Worm (Caenorhabditis elegans) whole organism, L2 larva: Measurements from ENCODE around the gene K10H10.6.

Experiments used
- F13H6.1 ChIP-seq: sonication (generic microtip); optimal IDR thresholded peaks from 2 replicates; lab custom pipeline; 2016; ENCODE audit warnings: missing genetic modification characterization, missing compliant biosample characterization
- R02D3.7 ChIP-seq: fragments of 150-350 bp; optimal IDR thresholded peaks from 2 replicates; lab custom pipeline; 2014; ENCODE audit warnings: missing biosample characterization, missing genetic modification characterization
- Y55F3AM.14 ChIP-seq: fragments of 200-800 bp; sonication (Bioruptor generic); optimal IDR thresholded peaks from 2 replicates; lab custom pipeline; 2018; ENCODE audit warnings: mild to moderate bottlenecking, missing genetic modification characterization, missing compliant biosample characterization
- ZK546.5 ChIP-seq: sonication (generic microtip); optimal IDR thresholded peaks from 2 replicates; lab custom pipeline; 2017; ENCODE audit warnings: missing biosample characterization, missing genetic modification characterization
- alr-1 ChIP-seq: fragments of 150-350 bp; optimal IDR thresholded peaks from 2 replicates; lab custom pipeline; 2014; ENCODE audit warnings: missing biosample characterization, missing genetic modification characterization
- aly-2 ChIP-seq: fragments of 150-350 bp; optimal IDR thresholded peaks from 2 replicates; lab custom pipeline; 2014; ENCODE audit warnings: missing biosample characterization, missing genetic modification characterization
- ama-1 ChIP-seq: fragments of 150-350 bp; optimal IDR thresholded peaks from 2 replicates; lab custom pipeline; 2018; ENCODE audit warnings: inconsistent platforms
- blmp-1 ChIP-seq: sonication (generic microtip); optimal IDR thresholded peaks from 2 replicates; lab custom pipeline; 2017; ENCODE audit warnings: missing genetic modification characterization, mild to moderate bottlenecking, missing compliant biosample characterization, antibody characterized with exemption, moderate library complexity; ENCODE audit not compliant: insufficient read depth
- ceh-16 ChIP-seq: fragments of 150-350 bp; optimal IDR thresholded peaks from 2 replicates; lab custom pipeline; 2014; ENCODE audit warnings: missing biosample characterization, missing genetic modification characterization
- ceh-82 ChIP-seq: fragments of 150-350 bp; optimal IDR thresholded peaks from 2 replicates; lab custom pipeline; 2014; ENCODE audit warnings: missing biosample characterization, missing genetic modification characterization
- crh-2 ChIP-seq: sonication (generic microtip); optimal IDR thresholded peaks from 2 replicates; lab custom pipeline; 2017; ENCODE audit warnings: missing biosample characterization, missing genetic modification characterization
- dmd-4 ChIP-seq: sonication (generic microtip); optimal IDR thresholded peaks from 2 replicates; lab custom pipeline; 2017; ENCODE audit warnings: missing biosample characterization, missing genetic modification characterization
- elt-1 ChIP-seq: fragments of 150-350 bp; optimal IDR thresholded peaks from 2 replicates; lab custom pipeline; 2014; ENCODE audit warnings: missing biosample characterization, missing genetic modification characterization
- elt-3 ChIP-seq: sonication (generic microtip); optimal IDR thresholded peaks from 2 replicates; lab custom pipeline; 2017; ENCODE audit warnings: missing biosample characterization, missing genetic modification characterization
- fos-1 ChIP-seq: fragments of 150-350 bp; optimal IDR thresholded peaks from 2 replicates; lab custom pipeline; 2014; ENCODE audit warnings: missing biosample characterization, missing genetic modification characterization
- lin-13 ChIP-seq: fragments of 150-350 bp; optimal IDR thresholded peaks from 2 replicates; lab custom pipeline; 2014; ENCODE audit warnings: missing biosample characterization, missing genetic modification reagents, missing genetic modification characterization
- lsy-2 ChIP-seq, 2 experiments: fragments of 150-350 bp in 1 of 2; sonication (generic microtip) in 1 of 2; optimal IDR thresholded peaks; 2 replicates each; lab custom pipeline; 2014 to 2017; ENCODE audit warnings: missing biosample characterization in 2 of 2, missing genetic modification characterization in 2 of 2
- mab-5 ChIP-seq: fragments of 150-350 bp; optimal IDR thresholded peaks from 2 replicates; lab custom pipeline; 2014; ENCODE audit warnings: missing biosample characterization, missing genetic modification characterization
- mbf-1 ChIP-seq: sonication (generic microtip); optimal IDR thresholded peaks from 2 replicates; lab custom pipeline; 2017; ENCODE audit warnings: missing biosample characterization, missing genetic modification characterization
- nhr-11 ChIP-seq: fragments of 150-350 bp; optimal IDR thresholded peaks from 2 replicates; lab custom pipeline; 2014; ENCODE audit warnings: missing biosample characterization, missing genetic modification characterization
- nhr-12 ChIP-seq: fragments of 150-350 bp; optimal IDR thresholded peaks from 2 replicates; lab custom pipeline; 2014; ENCODE audit warnings: missing biosample characterization, missing genetic modification characterization
- nhr-129 ChIP-seq: fragments of 150-350 bp; optimal IDR thresholded peaks from 2 replicates; lab custom pipeline; 2014; ENCODE audit warnings: missing biosample characterization, missing genetic modification characterization
- nhr-21 ChIP-seq: fragments of 150-350 bp; optimal IDR thresholded peaks from 2 replicates; lab custom pipeline; 2014; ENCODE audit warnings: missing biosample characterization, missing genetic modification characterization
- nhr-23 ChIP-seq: fragments of 150-350 bp; optimal IDR thresholded peaks from 2 replicates; lab custom pipeline; 2014; ENCODE audit warnings: missing biosample characterization, missing genetic modification reagents, missing genetic modification characterization
- nhr-237 ChIP-seq: fragments of 150-350 bp; optimal IDR thresholded peaks from 2 replicates; lab custom pipeline; 2014; ENCODE audit warnings: missing biosample characterization, missing genetic modification characterization
- nhr-25 ChIP-seq: fragments of 150-350 bp; sonication (generic microtip); optimal IDR thresholded peaks from 3 replicates; lab custom pipeline; 2014; ENCODE audit warnings: missing biosample characterization, missing genetic modification characterization
- nhr-6 ChIP-seq: fragments of 150-350 bp; optimal IDR thresholded peaks from 2 replicates; lab custom pipeline; 2014; ENCODE audit warnings: missing biosample characterization, missing genetic modification characterization
- peb-1 ChIP-seq: fragments of 150-350 bp; optimal IDR thresholded peaks from 2 replicates; lab custom pipeline; 2014; ENCODE audit warnings: missing biosample characterization, missing genetic modification characterization
- sem-4 ChIP-seq: fragments of 150-350 bp; optimal IDR thresholded peaks from 2 replicates; lab custom pipeline; 2014; ENCODE audit warnings: missing biosample characterization, missing genetic modification reagents, missing genetic modification characterization
- sma-3 ChIP-seq: sonication (generic microtip); optimal IDR thresholded peaks from 2 replicates; lab custom pipeline; 2016; ENCODE audit warnings: missing genetic modification reagents, missing genetic modification characterization, missing compliant biosample characterization
- sma-9 ChIP-seq, 2 experiments: fragments of 150-350 bp in 1 of 2; sonication (generic microtip) in 1 of 2; optimal IDR thresholded peaks; 2 replicates each; lab custom pipeline; 2014 to 2016; ENCODE audit warnings: missing genetic modification characterization in 2 of 2, mild to moderate bottlenecking in 1 of 2, missing biosample characterization in 1 of 2, missing compliant biosample characterization in 1 of 2, missing genetic modification reagents in 1 of 2, moderate library complexity in 1 of 2
- snpc-4 ChIP-seq: fragments of 150-350 bp; optimal IDR thresholded peaks from 2 replicates; lab custom pipeline; 2014; ENCODE audit warnings: missing biosample characterization, missing genetic modification characterization
- unc-55 ChIP-seq: fragments of 150-350 bp; sonication (generic microtip); optimal IDR thresholded peaks from 3 replicates; lab custom pipeline; 2014; ENCODE audit warnings: missing biosample characterization, missing genetic modification reagents, missing genetic modification characterization
- unc-62 ChIP-seq: fragments of 150-350 bp; optimal IDR thresholded peaks from 2 replicates; lab custom pipeline; 2014; ENCODE audit warnings: missing biosample characterization, missing genetic modification reagents, missing genetic modification characterization

Gene K10H10.6

DNA sequence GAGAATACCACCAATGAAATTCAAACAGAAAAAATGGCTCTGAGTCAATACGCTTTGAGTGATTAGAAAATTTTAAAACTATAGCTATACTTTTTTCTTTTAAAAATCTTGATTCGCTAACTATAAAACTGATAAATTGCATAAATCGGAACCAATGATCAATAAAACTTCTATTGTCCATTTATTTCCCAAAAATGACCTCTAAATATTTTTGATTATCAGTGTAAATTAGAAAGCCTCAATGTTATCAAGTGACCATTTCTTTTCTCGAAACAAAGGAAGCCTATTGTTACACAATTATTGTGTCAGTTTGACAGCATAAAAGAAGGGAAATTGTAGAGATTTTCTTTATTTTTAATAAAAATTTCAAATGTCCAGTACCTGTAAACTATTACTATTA, 3.0 kb upstream of the K10H10.6 start, which contains the start of gene K10H10.4:
TSS of gene K10H10.4 (plus strand) at position 301 of the 400 bp plus-strand sequence.
- TF ChIP-seq lin-13 (GFP tag; lab: Kevin White, UChicago) (no peak), nhr-25 (tag; lab: Kevin White, UChicago) (no peak)

DNA sequence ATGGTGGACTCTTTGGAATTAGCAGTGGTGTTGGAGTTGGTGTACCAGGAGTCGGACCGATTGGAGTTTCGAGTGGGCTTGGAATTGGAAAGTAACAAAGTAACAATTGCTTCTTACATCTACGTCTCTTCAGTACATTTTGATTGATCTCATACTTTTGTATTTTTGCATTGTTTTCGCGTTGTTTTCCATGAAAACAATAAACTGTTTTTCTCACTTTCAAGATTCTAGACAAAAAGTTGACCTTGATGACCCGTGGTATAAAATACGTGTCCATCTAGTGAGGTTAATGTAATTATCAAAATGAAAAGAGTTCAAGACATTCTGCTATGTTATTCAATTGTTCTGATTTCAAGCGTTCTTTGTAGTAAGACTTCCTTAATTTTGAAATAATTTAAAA, 1.6 kb upstream of the K10H10.6 start, which contains the start of gene K10H10.5:
TSS of gene K10H10.5 (plus strand) at position 301 of the 400 bp plus-strand sequence.
- TF ChIP-seq sma-3 (GFP tag; lab: Kevin White, UChicago): no peak
- TF ChIP-seq Y55F3AM.14 (GFP tag; lab: Kevin White, UChicago): no peak
- no peak for TF ChIP-seq ceh-82 (tag; lab: Kevin White, UChicago)
- no peak for TF ChIP-seq R02D3.7 (tag; lab: Kevin White, UChicago)
- no peak for TF ChIP-seq elt-1 (tag; lab: Kevin White, UChicago)
- no peak for TF ChIP-seq crh-2 (tag; lab: Kevin White, UChicago)
- no peak for TF ChIP-seq blmp-1 (tag; lab: Kevin White, UChicago)
- TF ChIP-seq dmd-4 (tag; lab: Kevin White, UChicago): no peak
- no peak for TF ChIP-seq peb-1 (tag; lab: Kevin White, UChicago)
- no peak for TF ChIP-seq nhr-11 (tag; lab: Kevin White, UChicago)
- TF ChIP-seq alr-1 (tag; lab: Kevin White, UChicago): no peak

DNA sequence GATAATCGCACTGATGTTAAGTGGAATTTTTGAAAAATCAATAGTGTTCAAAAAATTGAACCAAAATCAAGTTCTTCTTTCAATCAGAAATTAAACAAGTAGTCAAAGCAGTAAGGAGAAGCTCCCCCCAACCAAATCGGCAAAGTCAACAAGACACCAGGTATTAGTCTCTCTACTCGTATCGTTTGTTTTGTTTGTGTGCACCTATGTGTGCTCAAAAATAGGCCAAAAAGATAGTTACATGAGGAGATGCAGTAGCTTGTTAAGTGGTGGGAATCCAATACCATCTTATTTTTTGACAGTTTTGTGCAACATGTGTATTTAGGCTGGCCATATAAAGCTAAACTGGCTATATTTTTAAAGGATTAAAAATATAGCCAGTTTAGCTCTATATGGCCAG, 3.1 kb downstream of the K10H10.6 start, which contains the start of gene K10H10.12:
TSS of gene K10H10.12 (minus strand) at position 101 of the 400 bp plus-strand sequence.
- no peak for TF ChIP-seq snpc-4
- TF ChIP-seq lin-13 (GFP tag; lab: Kevin White, UChicago): no peak
- no peak for TF ChIP-seq crh-2 (tag; lab: Kevin White, UChicago)
- no peak for TF ChIP-seq nhr-12 (tag; lab: Kevin White, UChicago)
- no peak for TF ChIP-seq unc-62 (GFP tag; lab: Kevin White, UChicago)
- no peak for TF ChIP-seq lsy-2 (tag; optimal IDR thresholded peaks at IDR 0.05; lab: Kevin White, UChicago)
- TF ChIP-seq sma-9 (GFP tag; optimal IDR thresholded peaks at IDR 0.05; lab: Kevin White, UChicago): no peak
- no peak for TF ChIP-seq sma-9 (tag; optimal IDR thresholded peaks at IDR 0.05; lab: Kevin White, UChicago)
- TF ChIP-seq unc-55 (GFP tag; lab: Kevin White, UChicago): no peak
- no peak for TF ChIP-seq nhr-237 (tag; lab: Kevin White, UChicago)
- TF ChIP-seq ceh-16 (tag; lab: Kevin White, UChicago): no peak
- TF ChIP-seq aly-2: no peak
- no peak for TF ChIP-seq mbf-1 (tag; lab: Kevin White, UChicago)
- no peak for TF ChIP-seq F13H6.1
- no peak for TF ChIP-seq fos-1 (tag; lab: Kevin White, UChicago)
- no peak for TF ChIP-seq nhr-21 (tag; lab: Kevin White, UChicago)
- TF ChIP-seq ZK546.5: no peak

DNA sequence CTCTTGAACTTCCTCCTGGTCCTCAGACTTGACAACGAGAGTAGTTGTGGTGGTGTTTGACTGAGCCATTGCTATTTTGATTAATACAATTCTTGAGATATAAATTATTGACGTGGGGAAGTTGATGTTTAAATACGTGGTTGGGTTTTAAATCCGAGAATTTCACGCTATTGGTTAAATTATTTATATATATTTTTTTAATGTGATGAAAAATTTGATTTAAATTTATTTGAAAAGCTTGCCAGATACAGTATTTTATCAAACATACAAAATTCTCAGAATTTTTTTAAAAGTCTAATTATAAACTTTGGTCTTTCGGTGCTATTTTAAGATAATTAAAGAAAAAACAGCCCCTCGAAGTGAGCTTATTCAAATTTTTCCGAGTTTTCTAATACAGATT, 4.5 kb downstream of the K10H10.6 start, which contains the start of the genes K10H10.7 and K10H10.10:
TSS of gene K10H10.7 (minus strand) at position 101 of the 400 bp plus-strand sequence.
TSS of gene K10H10.10 (plus strand) at position 204 of the 400 bp plus-strand sequence.
- no peak for TF ChIP-seq crh-2 (tag; lab: Kevin White, UChicago)
- no peak for TF ChIP-seq R02D3.7 (tag; lab: Kevin White, UChicago)
- no peak for TF ChIP-seq nhr-6 (tag; lab: Kevin White, UChicago)
- no peak for TF ChIP-seq elt-3 (tag; lab: Kevin White, UChicago)
- no peak for TF ChIP-seq nhr-25 (tag; lab: Kevin White, UChicago)
- no peak for TF ChIP-seq ZK546.5
- no peak for TF ChIP-seq nhr-11 (tag; lab: Kevin White, UChicago)
- TF ChIP-seq nhr-129 (tag; lab: Kevin White, UChicago): no peak

DNA sequence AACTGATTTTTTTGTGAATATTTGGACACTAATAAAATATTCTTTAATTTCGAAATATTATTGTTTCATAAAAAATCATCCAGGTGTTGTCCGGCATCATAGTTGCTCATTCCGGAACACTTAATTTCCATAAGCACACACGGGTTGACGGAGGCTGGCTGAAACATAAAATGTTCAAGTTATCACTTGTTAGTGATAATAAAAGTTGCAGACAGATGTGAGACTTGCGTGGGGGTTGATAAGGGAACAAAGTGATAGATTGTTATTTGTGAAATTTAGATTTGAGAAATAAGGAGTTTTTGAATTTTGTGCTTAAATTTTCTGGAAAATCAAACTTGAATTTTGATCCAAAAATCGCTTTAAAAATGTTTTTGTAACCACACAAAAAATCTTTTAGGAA, 7.1 kb downstream of the K10H10.6 start:
- peak; percentile 69 for TF ChIP-seq fos-1 (tag; lab: Kevin White, UChicago)
- TF ChIP-seq Y55F3AM.14 (GFP tag; lab: Kevin White, UChicago): no peak

DNA sequence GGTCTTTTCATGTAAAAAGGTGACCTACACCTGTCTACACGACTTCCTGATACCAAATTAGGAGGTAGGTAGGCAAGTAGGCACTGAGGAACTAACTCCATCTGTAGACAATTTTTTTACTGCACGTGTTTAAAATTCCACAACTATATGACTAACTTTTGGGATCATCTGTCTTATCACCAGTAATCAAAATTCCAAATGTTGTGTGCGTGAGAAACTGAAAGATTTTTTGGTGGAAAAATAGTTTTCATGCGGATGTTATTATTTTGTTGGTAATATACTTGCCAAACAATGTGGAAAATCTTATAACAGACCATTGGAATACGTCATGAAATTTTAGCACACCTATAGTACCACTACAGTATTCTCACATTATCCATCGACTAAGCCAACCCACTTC, 8.1 kb downstream of the K10H10.6 start, which contains the start of gene K10H10.13:
TSS of gene K10H10.13 (minus strand) at position 101 of the 400 bp plus-strand sequence.
- TF ChIP-seq ama-1 (lab: Kevin White, UChicago): no peak
- no peak for TF ChIP-seq sem-4
- no peak for TF ChIP-seq mab-5 (tag; lab: Kevin White, UChicago)
- TF ChIP-seq nhr-25 (tag; lab: Kevin White, UChicago): no peak
- no peak for TF ChIP-seq nhr-23 (tag; lab: Kevin White, UChicago)
- no peak for TF ChIP-seq lin-13 (GFP tag; lab: Kevin White, UChicago)
- no peak for TF ChIP-seq nhr-11 (tag; lab: Kevin White, UChicago)
- no peak for TF ChIP-seq peb-1 (tag; lab: Kevin White, UChicago)
